Fruit fly (Drosophila melanogaster): ENCODE data around the gene CG31988.

The CG31988 gene

DNA sequence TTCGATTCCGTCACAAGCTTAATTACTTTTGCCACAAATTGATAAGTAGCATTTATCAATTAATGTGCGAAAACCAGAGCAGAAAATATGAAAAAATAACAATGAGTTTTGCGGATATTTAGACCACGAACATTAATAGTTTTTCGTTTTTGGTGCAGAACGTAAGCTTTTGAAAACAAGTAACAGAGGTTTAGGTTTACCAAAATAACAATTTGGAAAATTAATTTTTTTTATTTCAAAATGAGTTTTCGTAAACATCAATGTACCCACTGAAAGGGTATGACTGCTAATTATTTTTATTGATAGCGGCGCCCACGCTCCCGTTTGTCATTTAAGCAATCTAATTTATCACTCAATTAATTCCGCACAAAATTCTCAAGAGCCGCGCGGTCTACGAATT, 7.3 kb downstream of the CG31988 start:
- TF ChIP-seq CG7368 (GFP tag; optimal IDR thresholded peaks at IDR 0.05) (no peak), Lpt (GFP tag; optimal IDR thresholded peaks at IDR 0.05) (no peak), fd85E (GFP tag; optimal IDR thresholded peaks at IDR 0.05) (no peak), CG3919 (GFP tag; optimal IDR thresholded peaks at IDR 0.05) (no peak), CG10631 (GFP tag; optimal IDR thresholded peaks at IDR 0.05) (no peak), dsx (GFP tag; optimal IDR thresholded peaks at IDR 0.05; ENCODE audit: poor library complexity, severe bottlenecking) (no peak), Smox (GFP tag; optimal IDR thresholded peaks at IDR 0.05) (no peak), Hr38 (GFP tag; optimal IDR thresholded peaks at IDR 0.05) (no peak)

DNA sequence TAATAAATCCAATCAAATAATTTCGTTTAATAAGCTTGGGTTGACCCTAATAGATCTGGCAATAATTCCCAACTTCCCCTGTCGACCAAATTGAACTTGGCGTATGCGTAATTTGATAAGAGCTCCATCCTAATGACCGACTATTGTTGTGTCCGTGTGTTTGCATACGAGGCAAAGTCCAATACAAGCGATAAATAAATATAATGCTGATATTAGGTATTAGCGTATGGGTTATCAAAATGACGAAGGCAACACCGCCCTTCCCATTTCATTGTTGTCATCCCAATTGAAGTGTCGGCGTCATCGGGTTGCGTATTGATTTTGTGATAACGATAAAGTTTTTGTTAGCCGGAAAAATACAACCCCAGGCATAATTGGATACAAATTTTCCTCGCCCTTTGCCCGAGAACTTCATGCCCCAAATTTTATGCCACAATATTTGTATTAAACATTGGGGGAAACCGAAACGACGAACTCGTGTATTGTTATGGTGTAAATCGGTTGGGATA, 13.3 kb downstream of the CG31988 start:
- peak; percentile 50 for TF ChIP-seq fkh (GFP tag; optimal IDR thresholded peaks at IDR 0.05)
- TF ChIP-seq acj6 (GFP tag; optimal IDR thresholded peaks at IDR 0.05): no peak

DNA sequence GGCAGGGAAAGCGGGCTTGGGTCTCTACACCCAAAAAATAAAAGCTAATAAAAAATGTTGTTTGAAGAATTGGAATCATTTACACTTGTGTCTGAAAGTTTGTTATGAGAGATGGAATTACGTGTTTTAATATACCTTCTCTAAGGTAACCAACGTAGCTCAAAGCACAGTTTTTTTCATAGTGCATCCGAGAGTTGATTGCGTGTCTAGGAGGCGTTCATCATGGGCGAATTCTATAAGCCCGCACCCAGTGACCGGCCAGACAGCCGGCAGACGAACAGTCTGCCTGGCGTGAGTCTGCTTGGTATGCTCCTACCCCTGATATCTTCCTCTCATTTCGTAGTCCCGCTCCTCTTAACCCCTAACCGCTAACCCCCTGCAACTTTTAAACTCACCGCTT, 14.8 kb downstream of the CG31988 start:
- TF ChIP-seq eg (GFP tag; IDR thresholded peaks at IDR 0.05): no peak
- peak in 1 of 2 experiments; percentile 52 for TF ChIP-seq ss (GFP tag; optimal IDR thresholded peaks at IDR 0.05)

DNA sequence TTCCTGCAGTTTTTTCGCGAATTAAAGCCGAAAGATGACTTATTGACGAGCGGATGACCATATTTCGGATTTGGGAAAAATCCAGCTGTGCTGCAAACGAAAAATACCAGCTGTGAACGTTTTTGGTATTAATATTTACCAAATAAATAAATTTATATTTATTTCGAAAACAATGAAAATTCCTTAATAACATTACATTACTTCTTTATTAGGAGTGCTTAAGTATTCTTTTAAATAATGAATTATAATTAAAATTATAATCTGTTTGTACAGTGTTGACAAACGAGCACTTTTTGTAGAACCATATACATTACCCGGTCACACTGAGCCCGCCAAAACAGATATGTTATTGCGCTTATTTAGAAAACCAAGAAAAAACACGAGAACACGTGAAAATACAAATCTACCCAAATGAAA, 23.0 kb downstream of the CG31988 start, which contains the start of the genes bur and Mcm10:
bur (minus strand) TSS at position 69 of the 417 bp plus-strand sequence.
Mcm10 (plus strand) TSS at position 319 of the 417 bp plus-strand sequence.
- TF ChIP-seq Eip93F (GFP tag; optimal IDR thresholded peaks at IDR 0.05): peak; percentile 66
- TF ChIP-seq cyc (GFP tag; optimal IDR thresholded peaks at IDR 0.05): no peak

DNA sequence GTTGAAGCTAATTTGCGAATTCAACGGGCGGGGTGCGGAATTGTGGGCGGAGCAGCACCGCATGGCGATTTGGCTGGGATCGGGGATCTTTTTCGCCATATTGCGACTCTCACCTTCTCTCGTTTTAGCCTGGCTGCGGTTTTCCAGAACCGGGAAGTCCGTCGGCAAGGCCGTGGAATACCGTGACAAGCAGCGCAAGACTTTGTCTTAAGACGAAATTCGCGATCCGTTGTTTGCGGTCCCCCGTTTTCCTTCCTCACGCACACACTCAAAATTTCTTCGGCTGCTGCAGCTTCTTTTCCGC, 23.4 kb downstream of the CG31988 start:
- TF ChIP-seq Blimp-1 (GFP tag; optimal IDR thresholded peaks at IDR 0.05) (no peak), CG6276 (GFP tag; optimal IDR thresholded peaks at IDR 0.05) (no peak), CG10631 (GFP tag; optimal IDR thresholded peaks at IDR 0.05) (no peak)

DNA sequence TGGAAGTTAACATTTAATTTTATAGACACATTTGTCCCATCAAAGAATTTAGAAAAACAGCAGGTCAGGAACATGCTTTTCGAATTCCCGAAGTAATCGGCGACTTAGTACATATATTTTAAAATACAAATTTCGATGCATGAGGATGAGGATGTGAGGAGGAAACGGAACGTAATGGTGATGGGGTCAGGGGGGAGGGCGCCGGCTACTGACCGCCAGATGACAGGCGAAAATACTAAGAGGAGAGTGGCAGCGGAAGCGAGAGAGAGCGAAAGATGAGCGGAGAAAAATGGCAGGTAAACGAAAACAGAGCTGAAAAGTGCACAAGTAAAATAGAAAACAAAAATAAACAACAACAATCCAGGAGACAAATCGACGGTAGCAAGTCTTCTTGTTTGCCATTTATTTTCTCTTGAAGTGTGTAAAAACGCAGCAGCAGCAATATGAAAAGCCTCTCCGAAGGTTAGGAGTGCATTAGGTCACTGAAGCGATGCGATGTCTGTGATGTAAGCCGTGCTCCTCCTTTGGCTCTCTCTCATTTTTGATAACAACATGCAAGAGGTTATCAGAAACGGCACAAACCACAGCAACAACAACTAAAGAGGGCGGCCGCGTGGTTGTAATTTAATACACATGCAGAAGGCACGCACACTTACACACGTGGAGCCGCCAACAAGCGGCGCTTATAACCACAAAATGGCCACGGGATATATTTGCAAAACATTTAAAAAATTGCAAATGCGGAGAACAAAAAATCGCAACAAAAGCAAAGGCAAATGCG, 24.0 kb downstream of the CG31988 start:
- TF ChIP-seq vri (GFP tag; optimal IDR thresholded peaks at IDR 0.05) (peak; percentile 81), svp (GFP tag) (peak; percentile 100), CG10631 (GFP tag; optimal IDR thresholded peaks at IDR 0.05) (no peak)

DNA sequence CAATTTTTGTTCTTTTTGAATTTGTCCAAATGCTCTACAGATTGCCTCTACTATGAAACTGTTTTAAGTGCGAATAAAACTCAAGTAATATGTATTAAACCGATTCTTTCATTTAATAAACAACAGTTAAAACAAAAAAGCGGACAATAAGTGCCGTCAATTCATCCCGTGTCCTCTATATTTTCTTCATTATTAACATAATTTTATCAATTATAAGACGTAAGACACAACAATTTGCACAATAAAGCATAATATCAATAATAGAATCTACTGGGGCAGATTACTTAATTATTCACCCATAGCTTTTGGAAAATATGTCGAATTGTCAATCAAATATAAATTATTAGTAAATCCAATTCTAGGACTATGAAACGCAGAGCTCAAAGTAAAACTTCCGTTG, 29.7 kb downstream of the CG31988 start, which contains the start of gene CG31627:
CG31627 (plus strand) TSS at position 301 of the 400 bp plus-strand sequence.
- TF ChIP-seq CG8119 (GFP tag; IDR thresholded peaks at IDR 0.05): no peak
- no peak for TF ChIP-seq fd59A (GFP tag; optimal IDR thresholded peaks at IDR 0.05)
- no peak for TF ChIP-seq salr (GFP tag; optimal IDR thresholded peaks at IDR 0.05)
- TF ChIP-seq dsx (GFP tag; optimal IDR thresholded peaks at IDR 0.05; ENCODE audit: poor library complexity, severe bottlenecking): no peak
- TF ChIP-seq Hr38 (GFP tag; optimal IDR thresholded peaks at IDR 0.05): no peak

DNA sequence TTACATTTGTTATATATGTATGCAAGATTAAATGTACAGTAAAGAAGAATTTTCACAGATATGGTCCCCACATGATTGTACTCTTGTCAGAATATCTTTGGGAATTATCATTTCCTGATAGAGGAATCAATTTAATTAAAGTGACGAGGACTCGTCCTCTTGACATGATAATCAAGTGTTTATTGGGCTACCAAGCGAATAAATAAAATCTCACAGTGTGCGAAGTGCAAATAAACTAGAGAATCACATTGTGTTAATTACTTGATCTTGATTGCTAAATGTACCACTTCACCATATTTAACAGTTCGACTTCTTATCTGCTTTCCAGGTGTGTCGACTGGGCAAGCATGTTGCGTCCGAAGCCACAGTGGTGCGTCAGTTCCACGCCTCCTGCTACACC, 32.7 kb downstream of the CG31988 start:
- no peak for TF ChIP-seq fkh (GFP tag; optimal IDR thresholded peaks at IDR 0.05)
- TF ChIP-seq lz (GFP tag; optimal IDR thresholded peaks at IDR 0.05): no peak
- no peak for TF ChIP-seq CG7368 (GFP tag; optimal IDR thresholded peaks at IDR 0.05)
- TF ChIP-seq CG6163 (GFP tag; IDR thresholded peaks at IDR 0.05): no peak
- no peak for TF ChIP-seq CG11762 (GFP tag; optimal IDR thresholded peaks at IDR 0.05; ENCODE audit: insufficient read depth)
- TF ChIP-seq svp (GFP tag): peak; percentile 69
- TF ChIP-seq CG31627 (GFP tag; optimal IDR thresholded peaks at IDR 0.05): no peak
- TF ChIP-seq eg (GFP tag; IDR thresholded peaks at IDR 0.05): no peak
- no peak for TF ChIP-seq topi (GFP tag; optimal IDR thresholded peaks at IDR 0.05)
